Fruit fly (Drosophila melanogaster): ENCODE data around the gene CG33301.

Gene CG33301

DNA sequence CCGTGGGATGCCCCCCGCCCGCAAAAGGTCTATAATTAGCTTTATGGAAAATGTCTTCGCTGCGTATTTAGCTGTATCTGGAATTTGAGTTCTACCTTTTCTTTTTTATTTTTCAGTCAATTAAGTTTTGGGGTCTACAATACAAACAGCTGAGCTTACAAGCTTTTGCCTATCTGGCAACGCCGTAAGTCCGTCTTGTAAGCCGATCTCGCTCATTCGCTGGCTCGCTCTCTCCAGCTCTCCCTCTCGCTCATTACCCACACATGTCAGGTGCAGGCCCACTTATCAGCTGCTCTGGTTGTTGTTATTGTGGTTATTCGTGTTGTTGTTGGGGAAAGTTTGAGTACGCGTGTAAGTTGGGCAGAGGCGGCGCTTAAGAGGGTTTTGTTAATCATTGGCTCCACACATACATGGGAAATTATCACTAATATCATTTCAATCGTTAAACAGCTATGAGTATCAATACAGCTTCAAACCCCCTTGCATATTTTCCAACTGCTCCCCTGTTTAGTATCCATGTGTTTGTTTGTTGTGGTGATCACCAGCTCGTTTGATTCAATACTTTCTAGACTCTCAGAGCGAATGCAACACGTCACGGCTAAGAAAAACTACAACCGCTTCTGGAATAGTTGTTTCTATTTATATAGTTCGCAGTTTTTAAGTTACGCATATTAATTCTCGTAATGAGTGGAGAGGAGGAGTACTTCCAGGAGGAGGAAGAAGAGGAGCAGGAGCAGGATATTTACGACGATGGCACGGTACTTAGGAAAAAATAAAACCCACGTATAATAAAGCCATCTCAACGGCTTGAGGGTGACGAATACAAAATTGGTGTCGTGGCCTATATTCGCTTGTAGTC lies 39.4 kb upstream of the CG33301 start (continued):
- peak; percentile 93; the same call in 1 of the 2 replicates for TF ChIP-seq CG31441 (GFP tag; IDR thresholded peaks at IDR 0.05)
- no peak for TF ChIP-seq usp (GFP tag; optimal IDR thresholded peaks at IDR 0.05)
- TF ChIP-seq gt (GFP tag; IDR thresholded peaks at IDR 0.05): peak; percentile 90
- TF ChIP-seq nerfin-2 (GFP tag; IDR thresholded peaks at IDR 0.05; ENCODE audit: partially characterized antibody): no peak
- TF ChIP-seq CG3163 (GFP tag; optimal IDR thresholded peaks at IDR 0.05): peak; percentile 91
- TF ChIP-seq sob (GFP tag; IDR thresholded peaks at IDR 0.05): peak; percentile 98
- TF ChIP-seq bsh (GFP tag; optimal IDR thresholded peaks at IDR 0.05): peak; percentile 97
- peak; percentile 16 for TF ChIP-seq gfzf (GFP tag; optimal IDR thresholded peaks at IDR 0.05)
- TF ChIP-seq toy (GFP tag; IDR thresholded peaks at IDR 0.05): peak; percentile 95
- TF ChIP-seq CG6765 (GFP tag; optimal IDR thresholded peaks at IDR 0.05): peak; percentile 92
- no peak for TF ChIP-seq tll (GFP tag; optimal IDR thresholded peaks at IDR 0.05)
- peak; percentile 98 for TF ChIP-seq jumu (GFP tag; optimal IDR thresholded peaks at IDR 0.05)
- TF ChIP-seq chinmo (GFP tag; IDR thresholded peaks at IDR 0.05; ENCODE audit: partially characterized antibody): peak; percentile 92; the same call in 3 of the 4 replicates
- peak; percentile 97 for TF ChIP-seq oc (tag; optimal IDR thresholded peaks at IDR 0.05)
- TF ChIP-seq slp2 (GFP tag; optimal IDR thresholded peaks at IDR 0.05): peak; percentile 96
- peak; percentile 95 for TF ChIP-seq CG18764 (GFP tag; optimal IDR thresholded peaks at IDR 0.05)
- peak; percentile 97 for TF ChIP-seq CG12659 (GFP tag; optimal IDR thresholded peaks at IDR 0.05)
- peak; percentile 97 for TF ChIP-seq CG33213 (GFP tag; optimal IDR thresholded peaks at IDR 0.05)
- peak; percentile 97 for TF ChIP-seq repo (GFP tag; optimal IDR thresholded peaks at IDR 0.05)
- peak; percentile 93 for TF ChIP-seq CG17568 (GFP tag; optimal IDR thresholded peaks at IDR 0.05)
- TF ChIP-seq CG12744 (GFP tag; optimal IDR thresholded peaks at IDR 0.05): peak; percentile 96
- peak; percentile 99 for TF ChIP-seq bab2 (GFP tag; optimal IDR thresholded peaks at IDR 0.05)
- no peak for TF ChIP-seq exex (tag; optimal IDR thresholded peaks at IDR 0.05)
- peak; percentile 96 for TF ChIP-seq ara (GFP tag; IDR thresholded peaks at IDR 0.05)
- TF ChIP-seq CG4617 (GFP tag; optimal IDR thresholded peaks at IDR 0.05; ENCODE audit: borderline replicate concordance): peak; percentile 92
- TF ChIP-seq dmrt99B (tag; optimal IDR thresholded peaks at IDR 0.05): peak; percentile 96
- peak; percentile 84 for TF ChIP-seq kah (GFP tag; optimal IDR thresholded peaks at IDR 0.05)
- TF ChIP-seq pho (GFP tag; optimal IDR thresholded peaks at IDR 0.05): peak; percentile 98
- TF ChIP-seq CG4404 (GFP tag; IDR thresholded peaks at IDR 0.05): peak; percentile 94
- peak; percentile 96 for TF ChIP-seq luna (GFP tag; optimal IDR thresholded peaks at IDR 0.05)
- TF ChIP-seq Asciz (GFP tag; optimal IDR thresholded peaks at IDR 0.05): peak; percentile 91
- peak; percentile 34 for TF ChIP-seq stwl (tag; optimal IDR thresholded peaks at IDR 0.05)
- peak; percentile 79 for TF ChIP-seq CG10321 (GFP tag; IDR thresholded peaks at IDR 0.05)
- peak; percentile 89; the same call in 2 of the 3 replicates for TF ChIP-seq CG3726 (GFP tag; IDR thresholded peaks at IDR 0.05)
- TF ChIP-seq CG13287 (GFP tag; IDR thresholded peaks at IDR 0.05; ENCODE audit: partially characterized antibody): peak; percentile 27; the same call in 1 of the 2 replicates
- no peak for TF ChIP-seq hb (GFP tag; IDR thresholded peaks at IDR 0.05; ENCODE audit: partially characterized antibody)
- TF ChIP-seq tin (GFP tag; optimal IDR thresholded peaks at IDR 0.05): peak; percentile 97
- peak; percentile 97 for TF ChIP-seq pum (GFP tag; optimal IDR thresholded peaks at IDR 0.05)
- TF ChIP-seq CG18476 (GFP tag; optimal IDR thresholded peaks at IDR 0.05): peak; percentile 89
- TF ChIP-seq CG12769 (tag; optimal IDR thresholded peaks at IDR 0.05): peak; percentile 99
- peak; percentile 96 for TF ChIP-seq CG8089 (GFP tag; optimal IDR thresholded peaks at IDR 0.05)
- peak in 1 of 3 experiments; percentile 83 for TF ChIP-seq Stat92E (GFP tag; optimal IDR thresholded peaks at IDR 0.05)
- no peak; the same call in 1 of the 2 replicates for TF ChIP-seq hbn (GFP tag; IDR thresholded peaks at IDR 0.05; ENCODE audit: partially characterized antibody)
- TF ChIP-seq ato (GFP tag; IDR thresholded peaks at IDR 0.05; ENCODE audit: partially characterized antibody): no peak
- TF ChIP-seq CG8478 (optimal IDR thresholded peaks at IDR 0.05): no peak
- peak; percentile 96 for TF ChIP-seq CG8765 (GFP tag; IDR thresholded peaks at IDR 0.05)
- peak; percentile 92 for TF ChIP-seq bowl (GFP tag; IDR thresholded peaks at IDR 0.05)
- peak; percentile 94 for TF ChIP-seq CG4282 (GFP tag; optimal IDR thresholded peaks at IDR 0.05)

Measured in whole organism, embryonic.